Worm (Caenorhabditis elegans) whole organism, midembryonic: ENCODE data around the gene nhr-193.

Experiments
- T22C8.4 ChIP-seq: fragments of 200-800 bp; sonication (Bioruptor generic); IDR thresholded peaks from 2 replicates; pipeline ENCODE4 v1.3.6; 2022; ENCODE audit warnings: missing genetic modification characterization, missing compliant biosample characterization
- flt-1 ChIP-seq: fragments of 200-800 bp; sonication (Bioruptor generic); IDR thresholded peaks from 2 replicates; pipeline ENCODE4 v1.3.6; 2022; ENCODE audit warnings: missing genetic modification characterization, missing compliant biosample characterization
- ref-1 ChIP-seq: fragments of 200-800 bp; sonication (Bioruptor generic); conservative IDR thresholded peaks from 2 replicates; pipeline ENCODE4 v1.3.6; 2022; ENCODE audit warnings: missing genetic modification reagents, missing genetic modification characterization, missing compliant biosample characterization
- tab-1 ChIP-seq: fragments of 200-800 bp; sonication (Bioruptor generic); IDR thresholded peaks from 2 replicates; pipeline ENCODE4 v1.3.6; 2022; ENCODE audit warnings: missing genetic modification characterization, missing compliant biosample characterization
- ztf-23 ChIP-seq: fragments of 200-800 bp; sonication (Bioruptor generic); IDR thresholded peaks from 2 replicates; pipeline ENCODE4 v1.3.6; 2022; ENCODE audit warnings: missing genetic modification reagents, missing genetic modification characterization, missing compliant biosample characterization

DNA sequence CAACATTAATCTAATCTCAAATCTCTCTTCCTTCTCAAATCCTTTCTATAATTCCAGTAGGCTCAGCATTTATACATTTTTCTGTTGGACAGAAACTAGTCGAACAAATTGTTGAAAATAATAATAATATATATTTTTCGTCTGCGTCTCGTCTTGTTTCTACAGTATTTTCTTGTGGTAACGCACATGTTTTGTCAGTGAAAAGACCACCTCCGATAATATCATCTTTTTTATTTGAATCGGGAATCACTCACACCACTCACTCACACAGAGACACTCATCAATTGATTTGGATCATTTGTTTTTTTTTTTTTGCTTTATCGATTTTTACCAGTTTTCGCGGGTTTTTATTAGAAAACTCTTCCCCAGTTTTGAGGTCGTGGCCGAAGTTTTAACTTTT is 12.6 kb downstream of the nhr-193 start:
- TF ChIP-seq tab-1 (GFP tag; lab: Robert Waterston, UW) (no peak), T22C8.4 (GFP tag; lab: Robert Waterston, UW) (no peak), ref-1 (GFP tag; lab: Robert Waterston, UW) (no peak), flt-1 (GFP tag; lab: Robert Waterston, UW) (no peak), ztf-23 (GFP tag; lab: Robert Waterston, UW) (no peak)
